Worm (Caenorhabditis elegans) whole organism, late embryonic: ENCODE data around the gene rpn-12.

ENCODE experiments used
- K02D7.2 ChIP-seq: sonication (generic microtip); optimal IDR thresholded peaks from 2 replicates; lab custom pipeline; 2017; ENCODE audit warnings: mild to moderate bottlenecking, missing genetic modification characterization, missing compliant biosample characterization
- K09A11.1 ChIP-seq: sonication (generic microtip); optimal IDR thresholded peaks from 2 replicates; lab custom pipeline; 2017; ENCODE audit warnings: antibody characterized with exemption, mild to moderate bottlenecking, missing genetic modification characterization, missing compliant biosample characterization; ENCODE audit not compliant: insufficient read depth
- ama-1 ChIP-seq: fragments of 150-350 bp; optimal IDR thresholded peaks from 2 replicates; lab custom pipeline; 2014
- ceh-18 ChIP-seq: sonication (generic microtip); optimal IDR thresholded peaks from 2 replicates; lab custom pipeline; 2016; ENCODE audit warnings: missing genetic modification characterization, missing compliant biosample characterization
- ceh-19 ChIP-seq: fragments of 200-800 bp; sonication (Bioruptor generic); optimal IDR thresholded peaks from 2 replicates; lab custom pipeline; 2018; ENCODE audit warnings: mild to moderate bottlenecking, missing genetic modification characterization, missing compliant biosample characterization
- ceh-2 ChIP-seq: sonication (generic microtip); optimal IDR thresholded peaks from 2 replicates; lab custom pipeline; 2016; ENCODE audit warnings: missing genotype, missing genetic modification characterization, missing compliant biosample characterization
- ceh-24 ChIP-seq: sonication (generic microtip); optimal IDR thresholded peaks from 2 replicates; lab custom pipeline; 2016; ENCODE audit warnings: mild to moderate bottlenecking, missing genetic modification characterization, missing compliant biosample characterization
- ceh-30 ChIP-seq: fragments of 150-350 bp; optimal IDR thresholded peaks from 2 replicates; lab custom pipeline; 2014; ENCODE audit warnings: missing biosample characterization, missing genetic modification characterization
- ceh-31 ChIP-seq: sonication (generic microtip); optimal IDR thresholded peaks from 2 replicates; lab custom pipeline; 2016; ENCODE audit warnings: missing genetic modification characterization, missing compliant biosample characterization
- ceh-34 ChIP-seq: sonication (generic microtip); optimal IDR thresholded peaks from 2 replicates; lab custom pipeline; 2016; ENCODE audit warnings: mild to moderate bottlenecking, missing genetic modification characterization, missing compliant biosample characterization
- ceh-9 ChIP-seq: sonication (generic microtip); optimal IDR thresholded peaks from 2 replicates; lab custom pipeline; 2016; ENCODE audit warnings: mild to moderate bottlenecking, missing genetic modification characterization, inconsistent platforms, missing compliant biosample characterization
- che-1 ChIP-seq: sonication (generic microtip); optimal IDR thresholded peaks from 2 replicates; lab custom pipeline; 2016; ENCODE audit warnings: mild to moderate bottlenecking, missing genetic modification characterization, missing compliant biosample characterization
- dmd-4 ChIP-seq: sonication (generic microtip); optimal IDR thresholded peaks from 2 replicates; lab custom pipeline; 2016; ENCODE audit warnings: borderline replicate concordance, missing genetic modification characterization, missing compliant biosample characterization
- elt-2 ChIP-seq: sonication (generic microtip); optimal IDR thresholded peaks from 2 replicates; lab custom pipeline; 2016; ENCODE audit warnings: missing genetic modification reagents, missing genetic modification characterization, missing compliant biosample characterization
- ets-4 ChIP-seq: sonication (generic microtip); optimal IDR thresholded peaks from 2 replicates; lab custom pipeline; 2016; ENCODE audit warnings: missing genetic modification characterization, missing compliant biosample characterization
- eyg-1 ChIP-seq: sonication (generic microtip); optimal IDR thresholded peaks from 2 replicates; lab custom pipeline; 2016; ENCODE audit warnings: missing genotype, missing genetic modification characterization, missing compliant biosample characterization
- fkh-10 ChIP-seq: fragments of 150-350 bp; optimal IDR thresholded peaks from 2 replicates; lab custom pipeline; 2014; ENCODE audit warnings: missing biosample characterization, missing genetic modification reagents, missing genetic modification characterization
- fkh-6 ChIP-seq: sonication (generic microtip); optimal IDR thresholded peaks from 2 replicates; lab custom pipeline; 2016; ENCODE audit warnings: missing genetic modification characterization, missing compliant biosample characterization
- gmeb-2 ChIP-seq: sonication (generic microtip); optimal IDR thresholded peaks from 2 replicates; lab custom pipeline; 2016; ENCODE audit warnings: missing genetic modification characterization, inconsistent platforms, missing compliant biosample characterization
- hlh-30 ChIP-seq: sonication (generic microtip); optimal IDR thresholded peaks from 2 replicates; lab custom pipeline; 2017; ENCODE audit warnings: antibody characterized with exemption, missing genetic modification characterization, missing compliant biosample characterization; ENCODE audit not compliant: insufficient read depth
- hlh-6 ChIP-seq: sonication (generic microtip); optimal IDR thresholded peaks from 2 replicates; lab custom pipeline; 2016; ENCODE audit warnings: missing genotype, missing genetic modification characterization, missing compliant biosample characterization
- lim-6 ChIP-seq: sonication (generic microtip); optimal IDR thresholded peaks from 2 replicates; lab custom pipeline; 2016; ENCODE audit warnings: missing genetic modification characterization, missing compliant biosample characterization
- lin-11 ChIP-seq: fragments of 200-800 bp; sonication (Bioruptor generic); optimal IDR thresholded peaks from 2 replicates; lab custom pipeline; 2018; ENCODE audit warnings: mild to moderate bottlenecking, missing genetic modification characterization, missing compliant biosample characterization
- mec-3 ChIP-seq: sonication (generic microtip); optimal IDR thresholded peaks from 2 replicates; lab custom pipeline; 2016; ENCODE audit warnings: borderline replicate concordance, missing genetic modification characterization, missing compliant biosample characterization
- nfya-1 ChIP-seq: sonication (generic microtip); optimal IDR thresholded peaks from 2 replicates; lab custom pipeline; 2017; ENCODE audit warnings: missing genetic modification characterization, mild to moderate bottlenecking, missing compliant biosample characterization, antibody characterized with exemption, moderate library complexity
- pag-3 ChIP-seq: sonication (generic microtip); optimal IDR thresholded peaks from 2 replicates; lab custom pipeline; 2016; ENCODE audit warnings: missing compliant biosample characterization, missing genetic modification characterization, borderline replicate concordance
- pat-9 ChIP-seq: fragments of 200-800 bp; sonication (Bioruptor generic); optimal IDR thresholded peaks from 2 replicates; lab custom pipeline; 2018; ENCODE audit warnings: mild to moderate bottlenecking, missing genetic modification characterization, moderate library complexity, missing compliant biosample characterization
- pha-4 ChIP-seq: fragments of 150-350 bp; optimal IDR thresholded peaks from 2 replicates; lab custom pipeline; 2018; ENCODE audit warnings: missing biosample characterization, missing genetic modification reagents, missing genetic modification characterization
- pqm-1 ChIP-seq: sonication (generic microtip); optimal IDR thresholded peaks from 2 replicates; lab custom pipeline; 2016; ENCODE audit warnings: missing genetic modification characterization, missing compliant biosample characterization
- rnt-1 ChIP-seq: sonication (generic microtip); optimal IDR thresholded peaks from 2 replicates; lab custom pipeline; 2016; ENCODE audit warnings: missing genetic modification characterization, missing compliant biosample characterization
- syd-9 ChIP-seq: sonication (generic microtip); optimal IDR thresholded peaks from 2 replicates; lab custom pipeline; 2016; ENCODE audit warnings: mild to moderate bottlenecking, missing genetic modification characterization, moderate library complexity, missing compliant biosample characterization
- tbx-2 ChIP-seq: sonication (generic microtip); optimal IDR thresholded peaks from 2 replicates; lab custom pipeline; 2016; ENCODE audit warnings: missing genetic modification characterization, missing compliant biosample characterization
- tbx-7 ChIP-seq: sonication (generic microtip); optimal IDR thresholded peaks from 2 replicates; lab custom pipeline; 2016; ENCODE audit warnings: missing genotype, missing genetic modification characterization, missing compliant biosample characterization
- ttx-3 ChIP-seq: sonication (generic microtip); optimal IDR thresholded peaks from 2 replicates; lab custom pipeline; 2016; ENCODE audit warnings: missing genetic modification reagents, missing genetic modification characterization, missing compliant biosample characterization
- unc-42 ChIP-seq: sonication (generic microtip); optimal IDR thresholded peaks from 2 replicates; lab custom pipeline; 2016; ENCODE audit warnings: missing genotype, missing genetic modification characterization, missing compliant biosample characterization
- unc-86 ChIP-seq: sonication (generic microtip); optimal IDR thresholded peaks from 2 replicates; lab custom pipeline; 2016; ENCODE audit warnings: missing genetic modification characterization, missing compliant biosample characterization
- ztf-16 ChIP-seq: sonication (generic microtip); optimal IDR thresholded peaks from 2 replicates; lab custom pipeline; 2017; ENCODE audit warnings: missing genetic modification characterization, missing compliant biosample characterization

The rpn-12 gene

ce11 chrII:11616333-11616942 is 36.5 kb upstream of the rpn-12 start:
- TF ChIP-seq gmeb-2 (tag; lab: Kevin White, UChicago) (no peak), ztf-16 (tag; lab: Kevin White, UChicago) (no peak), ceh-30 (no peak), eyg-1 (no peak), unc-42 (no peak), pag-3 (no peak), che-1 (tag; lab: Kevin White, UChicago) (no peak), K02D7.2 (tag; lab: Kevin White, UChicago) (no peak), ceh-2 (no peak), lin-11 (tag; lab: Kevin White, UChicago) (no peak), ceh-31 (tag; lab: Kevin White, UChicago) (no peak)
- TF ChIP-seq, all 69 proteins: peak for 0

- TF ChIP-seq ets-4 (tag; lab: Kevin White, UChicago) (no peak), ceh-31 (tag; lab: Kevin White, UChicago) (no peak), pat-9 (tag; lab: Kevin White, UChicago) (no peak)
These were observed 35.2 kb upstream of the rpn-12 start for ce11 chrII:11617715-11618114.

ce11 chrII:11619171-11619570 is 33.8 kb upstream of the rpn-12 start:
- no peak for TF ChIP-seq ceh-34 (tag; lab: Kevin White, UChicago)
- no peak for TF ChIP-seq ceh-31 (tag; lab: Kevin White, UChicago)
- no peak for TF ChIP-seq ceh-2
- peak; percentile 25 for TF ChIP-seq elt-2
- TF ChIP-seq tbx-7 (tag; lab: Kevin White, UChicago) = no peak
- TF ChIP-seq unc-86 (tag; lab: Kevin White, UChicago) = no peak

- peak; percentile 57 for TF ChIP-seq ceh-34 (tag; lab: Kevin White, UChicago)
- TF ChIP-seq ceh-9 (tag; lab: Kevin White, UChicago) = no peak
- TF ChIP-seq ttx-3 = no peak
- TF ChIP-seq rnt-1 (tag; lab: Kevin White, UChicago) = no peak
- no peak for TF ChIP-seq K09A11.1 (tag; lab: Kevin White, UChicago)
- peak; percentile 44 for TF ChIP-seq dmd-4
- TF ChIP-seq tbx-2 (tag; lab: Kevin White, UChicago) = peak; percentile 23
- peak; percentile 31 for TF ChIP-seq ets-4 (tag; lab: Kevin White, UChicago)
- TF ChIP-seq nfya-1 (tag; lab: Kevin White, UChicago) = peak; percentile 44
- no peak for TF ChIP-seq lin-11 (tag; lab: Kevin White, UChicago)
- peak; percentile 4 for TF ChIP-seq ceh-2
- TF ChIP-seq ceh-24 (tag; lab: Kevin White, UChicago) = no peak
- TF ChIP-seq unc-86 (tag; lab: Kevin White, UChicago) = peak; percentile 6
- no peak for TF ChIP-seq unc-42
- TF ChIP-seq ceh-31 (tag; lab: Kevin White, UChicago) = peak; percentile 43
- no peak for TF ChIP-seq tbx-7 (tag; lab: Kevin White, UChicago)
- TF ChIP-seq eyg-1 = peak; percentile 18
- no peak for TF ChIP-seq lim-6 (tag; lab: Kevin White, UChicago)
- peak; percentile 65 for TF ChIP-seq ceh-18 (tag; lab: Kevin White, UChicago)
- no peak for TF ChIP-seq fkh-10 (GFP tag; lab: Kevin White, UChicago)
- no peak for TF ChIP-seq mec-3 (tag; lab: Kevin White, UChicago)
- peak; percentile 32 for TF ChIP-seq syd-9 (tag; lab: Kevin White, UChicago)
These were observed 33.0 kb upstream of the rpn-12 start for ce11 chrII:11619895-11620439.

- TF ChIP-seq fkh-6 (tag; lab: Kevin White, UChicago) (no peak), nfya-1 (tag; lab: Kevin White, UChicago) (no peak), pqm-1 (tag; lab: Kevin White, UChicago) (no peak), mec-3 (tag; lab: Kevin White, UChicago) (no peak), hlh-6 (tag; lab: Kevin White, UChicago) (no peak), pat-9 (tag; lab: Kevin White, UChicago) (no peak), pha-4 (tag; lab: Kevin White, UChicago) (no peak), ama-1 (lab: Kevin White, UChicago) (no peak), unc-42 (no peak), ceh-24 (tag; lab: Kevin White, UChicago) (no peak), tbx-2 (tag; lab: Kevin White, UChicago) (no peak), ceh-19 (GFP tag; lab: Kevin White, UChicago) (no peak), hlh-30 (tag; lab: Kevin White, UChicago) (no peak)
These were observed 32.2 kb upstream of the rpn-12 start for ce11 chrII:11620630-11621246.
